Worm (Caenorhabditis elegans) whole organism, midembryonic: ENCODE measurements around the gene srx-66.

ENCODE experiments used
- cog-1 ChIP-seq: sonication (generic microtip); optimal IDR thresholded peaks from 2 replicates; lab custom pipeline; 2016; ENCODE audit warnings: missing genetic modification characterization, missing compliant biosample characterization
- flt-1 ChIP-seq: fragments of 200-800 bp; sonication (Bioruptor generic); IDR thresholded peaks from 2 replicates; pipeline ENCODE4 v1.3.6; 2022; ENCODE audit warnings: missing genetic modification characterization, missing compliant biosample characterization
- klf-2 ChIP-seq: fragments of 200-800 bp; sonication (Bioruptor generic); conservative IDR thresholded peaks from 2 replicates; pipeline ENCODE4 v1.3.6; 2022; ENCODE audit warnings: missing genetic modification reagents, missing genetic modification characterization, missing compliant biosample characterization
- med-1 ChIP-seq: sonication (generic microtip); optimal IDR thresholded peaks from 2 replicates; lab custom pipeline; 2017; ENCODE audit warnings: missing genetic modification characterization, mild to moderate bottlenecking, missing compliant biosample characterization, antibody characterized with exemption, missing genetic modification reagents; ENCODE audit not compliant: insufficient read depth
- ref-1 ChIP-seq: fragments of 200-800 bp; sonication (Bioruptor generic); conservative IDR thresholded peaks from 2 replicates; pipeline ENCODE4 v1.3.6; 2022; ENCODE audit warnings: missing genetic modification reagents, missing genetic modification characterization, missing compliant biosample characterization
- ztf-29 ChIP-seq: fragments of 200-800 bp; sonication (Bioruptor generic); IDR thresholded peaks from 2 replicates; pipeline ENCODE4 v1.3.6; 2022; ENCODE audit warnings: missing genetic modification reagents, missing genetic modification characterization, missing compliant biosample characterization

- TF ChIP-seq klf-2 (no peak), ztf-29 (GFP tag; lab: Robert Waterston, UW) (no peak), cog-1 (no peak), med-1 (GFP tag; lab: Kevin White, UChicago) (no peak), flt-1 (GFP tag; lab: Robert Waterston, UW) (no peak), ref-1 (GFP tag; lab: Robert Waterston, UW) (no peak)
Observed at ce11 chrV:3902458-3903157, 16.8 kb upstream of the srx-66 start, which contains the start of the genes str-229 and srh-190.
